Worm (Caenorhabditis elegans) whole organism, early embryonic: ENCODE results near the gene M163.9.

Source experiments
- B0310.2 ChIP-seq: sonication (generic microtip); optimal IDR thresholded peaks from 2 replicates; lab custom pipeline; 2016; ENCODE audit warnings: mild to moderate bottlenecking, missing genetic modification characterization, missing compliant biosample characterization
- F13C5.2 ChIP-seq: sonication (generic microtip); optimal IDR thresholded peaks from 2 replicates; lab custom pipeline; 2017; ENCODE audit warnings: mild to moderate bottlenecking, missing genetic modification characterization, inconsistent platforms, missing compliant biosample characterization
- aly-1 ChIP-seq: sonication (generic microtip); optimal IDR thresholded peaks from 2 replicates; lab custom pipeline; 2016; ENCODE audit warnings: missing genetic modification characterization, missing compliant biosample characterization
- ama-1 ChIP-seq: fragments of 150-350 bp; optimal IDR thresholded peaks from 2 replicates; lab custom pipeline; 2014
- ceh-13 ChIP-seq: fragments of 200-800 bp; sonication (Bioruptor generic); optimal IDR thresholded peaks from 2 replicates; lab custom pipeline; 2018; ENCODE audit warnings: mild to moderate bottlenecking, missing genetic modification characterization, missing compliant biosample characterization
- ceh-36 ChIP-seq: sonication (generic microtip); optimal IDR thresholded peaks from 2 replicates; lab custom pipeline; 2016; ENCODE audit warnings: missing genetic modification characterization, inconsistent platforms, missing compliant biosample characterization
- ets-7 ChIP-seq: sonication (generic microtip); optimal IDR thresholded peaks from 2 replicates; lab custom pipeline; 2016; ENCODE audit warnings: missing genotype, missing genetic modification characterization, missing compliant biosample characterization
- flt-1 ChIP-seq: fragments of 200-800 bp; sonication (Bioruptor generic); IDR thresholded peaks from 2 replicates; pipeline ENCODE4 v1.3.6; 2022; ENCODE audit warnings: missing genetic modification characterization, missing compliant biosample characterization
- hmbx-1 ChIP-seq: sonication (generic microtip); optimal IDR thresholded peaks from 2 replicates; lab custom pipeline; 2016; ENCODE audit warnings: mild to moderate bottlenecking, missing genetic modification characterization, missing compliant biosample characterization
- hmg-4 ChIP-seq: fragments of 200-800 bp; sonication (Bioruptor generic); optimal IDR thresholded peaks from 2 replicates; lab custom pipeline; 2018; ENCODE audit warnings: mild to moderate bottlenecking, missing genetic modification characterization, missing compliant biosample characterization
- hnd-1 ChIP-seq: sonication (generic microtip); optimal IDR thresholded peaks from 2 replicates; lab custom pipeline; 2016; ENCODE audit warnings: missing genetic modification characterization, missing compliant biosample characterization
- pes-1 ChIP-seq: fragments of 200-800 bp; sonication (Bioruptor generic); IDR thresholded peaks from 2 replicates; pipeline ENCODE4 v1.3.6; 2022; ENCODE audit warnings: missing genetic modification reagents, missing genetic modification characterization, missing compliant biosample characterization
- scrt-1 ChIP-seq: fragments of 200-800 bp; sonication (Bioruptor generic); IDR thresholded peaks from 2 replicates; pipeline ENCODE4 v1.3.6; 2022; ENCODE audit warnings: missing genetic modification characterization, missing compliant biosample characterization
- sea-1 ChIP-seq: fragments of 200-800 bp; sonication (Bioruptor generic); conservative IDR thresholded peaks from 2 replicates; pipeline ENCODE4 v1.3.6; 2022; ENCODE audit warnings: missing genetic modification characterization, missing compliant biosample characterization
- tbx-11 ChIP-seq: fragments of 200-800 bp; sonication (Bioruptor generic); IDR thresholded peaks from 2 replicates; pipeline ENCODE4 v1.3.6; 2022; ENCODE audit warnings: missing genetic modification characterization, missing compliant biosample characterization
- tbx-37 ChIP-seq: fragments of 200-800 bp; sonication (Bioruptor generic); conservative IDR thresholded peaks from 2 replicates; pipeline ENCODE4 v1.3.6; 2022; ENCODE audit warnings: missing genetic modification reagents, missing genetic modification characterization, missing compliant biosample characterization
- tra-4 ChIP-seq: sonication (generic microtip); optimal IDR thresholded peaks from 2 replicates; lab custom pipeline; 2017; ENCODE audit warnings: missing genetic modification characterization, missing compliant biosample characterization

Gene M163.9

DNA sequence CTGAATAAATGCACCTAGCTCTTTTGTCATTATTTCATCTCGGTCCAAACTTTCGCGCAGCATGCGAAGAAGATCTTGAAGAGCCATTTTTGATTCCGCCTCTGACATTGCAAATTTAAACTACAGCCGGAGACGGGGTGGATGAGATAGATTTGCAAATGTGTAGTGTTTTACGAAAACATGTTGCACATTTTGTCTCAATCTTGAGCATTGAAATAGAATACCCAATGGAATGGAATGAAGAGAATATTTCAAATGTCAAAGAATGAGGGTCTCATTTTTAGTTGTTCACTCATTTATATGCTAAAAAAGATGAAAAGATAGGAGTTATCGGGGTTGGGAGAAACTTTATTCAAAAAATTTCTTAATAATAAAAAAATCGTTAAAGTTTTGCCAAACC is 14.0 kb upstream of the M163.9 start, which contains the start of gene Y66C5A.1:
Y66C5A.1 (minus strand) TSS at position 101 of the 400 bp plus-strand sequence.
- TF ChIP-seq hmg-4 (GFP tag; lab: Kevin White, UChicago) (no peak), ceh-36 (tag; lab: Kevin White, UChicago) (no peak), ets-7 (tag; lab: Kevin White, UChicago) (no peak), flt-1 (GFP tag; lab: Robert Waterston, UW) (no peak), ceh-13 (GFP tag; lab: Kevin White, UChicago) (no peak), scrt-1 (no peak), aly-1 (no peak), hmbx-1 (tag; lab: Kevin White, UChicago) (no peak)

DNA sequence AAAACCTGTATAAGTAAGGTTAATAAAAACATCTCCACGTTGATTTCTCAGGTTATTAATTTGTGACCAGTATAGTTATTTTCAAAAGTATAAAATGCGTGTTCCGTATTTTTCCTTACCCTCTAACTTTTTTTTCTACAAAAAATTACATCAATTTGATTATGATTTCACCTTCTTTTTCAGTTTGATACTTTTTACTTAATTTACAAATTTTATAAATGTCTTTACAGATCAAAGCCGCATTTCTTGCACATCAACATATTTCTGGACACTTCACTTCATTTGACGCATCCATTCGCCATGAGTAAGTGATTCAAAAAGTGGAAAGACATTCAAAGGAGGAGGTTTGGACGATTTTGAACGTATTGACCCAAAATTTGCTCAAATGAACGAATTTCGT is 9.0 kb upstream of the M163.9 start, which contains the start of gene Y66C5A.2:
Y66C5A.2 (plus strand) TSS at position 301 of the 400 bp plus-strand sequence.
- no peak for TF ChIP-seq tbx-37 (GFP tag; lab: Robert Waterston, UW)
- no peak for TF ChIP-seq ets-7 (tag; lab: Kevin White, UChicago)
- TF ChIP-seq flt-1 (GFP tag; lab: Robert Waterston, UW) = no peak
- TF ChIP-seq ceh-36 (tag; lab: Kevin White, UChicago) = no peak
- TF ChIP-seq B0310.2 (tag; lab: Kevin White, UChicago) = no peak
- TF ChIP-seq aly-1 = no peak
- TF ChIP-seq scrt-1 = no peak
- no peak for TF ChIP-seq pes-1 (GFP tag; lab: Robert Waterston, UW)
- TF ChIP-seq hnd-1 (tag; lab: Kevin White, UChicago) = no peak

- TF ChIP-seq tra-4 (tag; lab: Kevin White, UChicago) (no peak), flt-1 (GFP tag; lab: Robert Waterston, UW) (no peak), hmbx-1 (tag; lab: Kevin White, UChicago) (no peak), tbx-11 (GFP tag; lab: Robert Waterston, UW) (no peak), ets-7 (tag; lab: Kevin White, UChicago) (no peak), ceh-13 (GFP tag; lab: Kevin White, UChicago) (no peak), ama-1 (lab: Kevin White, UChicago) (no peak), tbx-37 (GFP tag; lab: Robert Waterston, UW) (no peak), scrt-1 (no peak), sea-1 (GFP tag; lab: Robert Waterston, UW) (no peak), ceh-36 (tag; lab: Kevin White, UChicago) (no peak), B0310.2 (tag; lab: Kevin White, UChicago) (no peak)
These were observed 4.9 kb upstream of the M163.9 start, which contains the start of gene M163.7 for ce11 chrX:14464513-14464912. Gene M163.7 (plus strand): TSS chrX:14464813.

DNA sequence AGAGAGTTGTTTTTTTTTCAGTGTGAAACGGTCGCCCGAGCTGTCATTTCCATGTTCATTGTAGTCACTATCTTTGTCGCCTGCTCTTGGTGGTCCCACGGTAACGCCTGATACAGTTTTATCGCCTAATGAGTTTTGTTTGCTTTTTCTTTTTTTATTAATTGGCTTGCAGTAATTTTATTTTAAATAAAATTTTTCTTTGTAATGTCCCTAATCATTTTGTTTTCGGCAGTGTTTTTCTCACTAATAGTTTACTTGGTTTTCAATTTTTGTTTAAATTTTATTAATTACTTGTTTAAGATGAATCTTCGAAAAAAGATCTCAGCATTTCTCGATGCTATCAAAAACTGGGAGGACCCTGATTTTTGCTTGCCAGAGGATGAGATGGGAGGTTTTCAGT is 3.8 kb upstream of the M163.9 start, which contains the start of gene M163.22:
M163.22 (plus strand) TSS at position 301 of the 400 bp plus-strand sequence.
- no peak for TF ChIP-seq hmbx-1 (tag; lab: Kevin White, UChicago)
- TF ChIP-seq hnd-1 (tag; lab: Kevin White, UChicago) = no peak
- TF ChIP-seq hmg-4 (GFP tag; lab: Kevin White, UChicago) = no peak
- no peak for TF ChIP-seq ets-7 (tag; lab: Kevin White, UChicago)

ce11 chrX:14466532-14466931 is 2.9 kb upstream of the M163.9 start, which contains the start of gene M163.21:
Gene M163.21 (plus strand): TSS chrX:14466832.
- TF ChIP-seq sea-1 (GFP tag; lab: Robert Waterston, UW) = no peak
- no peak for TF ChIP-seq ceh-13 (GFP tag; lab: Kevin White, UChicago)
- no peak for TF ChIP-seq aly-1
- TF ChIP-seq ets-7 (tag; lab: Kevin White, UChicago) = no peak
- TF ChIP-seq scrt-1 = no peak
- TF ChIP-seq hmbx-1 (tag; lab: Kevin White, UChicago) = no peak
- TF ChIP-seq pes-1 (GFP tag; lab: Robert Waterston, UW) = no peak
- TF ChIP-seq tra-4 (tag; lab: Kevin White, UChicago) = no peak
- no peak for TF ChIP-seq hnd-1 (tag; lab: Kevin White, UChicago)

- TF ChIP-seq tbx-37 (GFP tag; lab: Robert Waterston, UW) (no peak), tra-4 (tag; lab: Kevin White, UChicago) (no peak), B0310.2 (tag; lab: Kevin White, UChicago) (no peak), hmg-4 (GFP tag; lab: Kevin White, UChicago) (no peak), tbx-11 (GFP tag; lab: Robert Waterston, UW) (no peak), ama-1 (lab: Kevin White, UChicago) (no peak), hmbx-1 (tag; lab: Kevin White, UChicago) (no peak), scrt-1 (no peak), pes-1 (GFP tag; lab: Robert Waterston, UW) (no peak), sea-1 (GFP tag; lab: Robert Waterston, UW) (no peak), flt-1 (GFP tag; lab: Robert Waterston, UW) (no peak), aly-1 (no peak), ceh-36 (tag; lab: Kevin White, UChicago) (no peak), F13C5.2 (tag; lab: Kevin White, UChicago) (no peak), hnd-1 (tag; lab: Kevin White, UChicago) (no peak), ets-7 (tag; lab: Kevin White, UChicago) (no peak), ceh-13 (GFP tag; lab: Kevin White, UChicago) (no peak)
These were observed 1.3 kb downstream of the M163.9 start, which contains the start of gene M163.10 for ce11 chrX:14470687-14471086. Gene M163.10 (plus strand): TSS chrX:14470987.

DNA sequence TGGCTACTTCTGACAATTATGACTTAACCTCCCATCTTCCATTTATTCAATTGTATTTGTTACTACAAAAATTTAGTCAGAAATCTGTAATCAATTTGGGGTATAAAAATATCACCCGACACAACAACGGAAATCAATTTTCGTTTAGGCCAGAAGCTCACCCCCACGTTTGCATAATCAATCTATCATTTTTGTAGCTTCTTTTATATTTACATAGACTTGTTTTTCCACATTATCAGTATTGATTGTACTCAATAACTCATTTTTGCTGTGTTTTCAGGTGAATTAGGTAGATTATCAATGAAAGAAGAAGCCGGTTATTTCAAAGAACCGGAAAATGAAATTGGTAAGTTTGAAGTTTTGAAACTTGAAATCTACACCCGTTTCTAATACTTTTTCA is 4.4 kb downstream of the M163.9 start, which contains the start of gene M163.5:
M163.5 (plus strand) TSS at position 301 of the 400 bp plus-strand sequence.
- TF ChIP-seq hnd-1 (tag; lab: Kevin White, UChicago) = no peak
- TF ChIP-seq pes-1 (GFP tag; lab: Robert Waterston, UW) = no peak
- TF ChIP-seq scrt-1 = no peak
- no peak for TF ChIP-seq hmbx-1 (tag; lab: Kevin White, UChicago)
- TF ChIP-seq aly-1 = no peak
- TF ChIP-seq F13C5.2 (tag; lab: Kevin White, UChicago) = no peak
- TF ChIP-seq hmg-4 (GFP tag; lab: Kevin White, UChicago) = no peak
- TF ChIP-seq B0310.2 (tag; lab: Kevin White, UChicago) = no peak
- TF ChIP-seq flt-1 (GFP tag; lab: Robert Waterston, UW) = no peak
- TF ChIP-seq ama-1 (lab: Kevin White, UChicago) = no peak
- no peak for TF ChIP-seq tbx-37 (GFP tag; lab: Robert Waterston, UW)
- no peak for TF ChIP-seq sea-1 (GFP tag; lab: Robert Waterston, UW)
- no peak for TF ChIP-seq ceh-36 (tag; lab: Kevin White, UChicago)
- TF ChIP-seq tbx-11 (GFP tag; lab: Robert Waterston, UW) = no peak
- TF ChIP-seq tra-4 (tag; lab: Kevin White, UChicago) = no peak
- TF ChIP-seq ceh-13 (GFP tag; lab: Kevin White, UChicago) = no peak
- TF ChIP-seq ets-7 (tag; lab: Kevin White, UChicago) = no peak
